Fruit fly (Drosophila melanogaster) whole organism, embryonic: ENCODE results near the gene Cand1.

Source experiments
- CG13775 ChIP-seq: fragments of 200-800 bp; sonication (Bioruptor generic); optimal IDR thresholded peaks from 3 replicates; lab custom pipeline; 2017; ENCODE audit warnings: missing biosample characterization, mild to moderate bottlenecking, missing genetic modification characterization
- CG17385 ChIP-seq: fragments of 200-800 bp; sonication (Bioruptor generic); optimal IDR thresholded peaks from 3 replicates; lab custom pipeline; 2018; ENCODE audit warnings: missing biosample characterization, mild to moderate bottlenecking, missing genetic modification characterization
- CG30403 ChIP-seq: fragments of 200-800 bp; sonication (Bioruptor generic); optimal IDR thresholded peaks from 3 replicates; lab custom pipeline; 2016; ENCODE audit warnings: missing biosample characterization, missing genetic modification characterization
- CG3407 ChIP-seq: fragments of 200-800 bp; sonication (Bioruptor generic); optimal IDR thresholded peaks from 2 replicates; lab custom pipeline; 2018; ENCODE audit warnings: missing biosample characterization, mild to moderate bottlenecking, missing genetic modification characterization
- pho ChIP-seq: fragments of 200-800 bp; sonication (Bioruptor generic); optimal IDR thresholded peaks from 2 replicates; lab custom pipeline; 2016; ENCODE audit warnings: missing biosample characterization, missing genetic modification characterization
- phol ChIP-seq: fragments of 200-800 bp; sonication (Bioruptor generic); optimal IDR thresholded peaks from 3 replicates; lab custom pipeline; 2018; ENCODE audit warnings: missing biosample characterization, mild to moderate bottlenecking, missing genetic modification characterization, moderate library complexity
- pzg ChIP-seq: fragments of 200-800 bp; sonication (Bioruptor generic); optimal IDR thresholded peaks from 3 replicates; lab custom pipeline; 2018; ENCODE audit warnings: missing biosample characterization, mild to moderate bottlenecking, missing genetic modification characterization, moderate library complexity
- z ChIP-seq: fragments of 200-800 bp; sonication (Bioruptor generic); IDR thresholded peaks from 3 replicates; pipeline ENCODE4 v1.3.6; 2022; ENCODE audit warnings: missing biosample characterization, missing genetic modification characterization

dm6 chr2L:10395035-10395434 lies 32.5 kb upstream of the Cand1 start:
- TF ChIP-seq CG13775 (GFP tag; lab: Kevin White, UChicago) (no peak), z (GFP tag; lab: Robert Waterston, UW) (no peak), pho (GFP tag; lab: Kevin White, UChicago) (no peak), pzg (no peak), CG30403 (GFP tag; lab: Kevin White, UChicago) (no peak), CG3407 (GFP tag; lab: Kevin White, UChicago) (no peak), phol (no peak), CG17385 (GFP tag; lab: Kevin White, UChicago) (no peak)
